Worm (Caenorhabditis elegans) whole organism, L2 larva: ENCODE results near the gene dnc-1.
"Not testable (repeated sequence)": the region's sequence is repeated elsewhere in the genome, so short reads cannot be mapped to it uniquely, and the experiment has no call there.

Source experiments
- C34F6.9 ChIP-seq: fragments of 150-350 bp; optimal IDR thresholded peaks from 2 replicates; lab custom pipeline; 2014; ENCODE audit warnings: missing biosample characterization, missing genetic modification characterization
- F13H6.1 ChIP-seq: sonication (generic microtip); optimal IDR thresholded peaks from 2 replicates; lab custom pipeline; 2016; ENCODE audit warnings: missing genetic modification characterization, missing compliant biosample characterization
- Y55F3AM.14 ChIP-seq: fragments of 200-800 bp; sonication (Bioruptor generic); optimal IDR thresholded peaks from 2 replicates; lab custom pipeline; 2018; ENCODE audit warnings: mild to moderate bottlenecking, missing genetic modification characterization, missing compliant biosample characterization
- alr-1 ChIP-seq: fragments of 150-350 bp; optimal IDR thresholded peaks from 2 replicates; lab custom pipeline; 2014; ENCODE audit warnings: missing biosample characterization, missing genetic modification characterization
- aly-2 ChIP-seq: fragments of 150-350 bp; optimal IDR thresholded peaks from 2 replicates; lab custom pipeline; 2014; ENCODE audit warnings: missing biosample characterization, missing genetic modification characterization
- ama-1 ChIP-seq: fragments of 150-350 bp; optimal IDR thresholded peaks from 2 replicates; lab custom pipeline; 2018; ENCODE audit warnings: inconsistent platforms
- ceh-16 ChIP-seq: fragments of 150-350 bp; optimal IDR thresholded peaks from 2 replicates; lab custom pipeline; 2014; ENCODE audit warnings: missing biosample characterization, missing genetic modification characterization
- ceh-82 ChIP-seq: fragments of 150-350 bp; optimal IDR thresholded peaks from 2 replicates; lab custom pipeline; 2014; ENCODE audit warnings: missing biosample characterization, missing genetic modification characterization
- crh-2 ChIP-seq: sonication (generic microtip); optimal IDR thresholded peaks from 2 replicates; lab custom pipeline; 2017; ENCODE audit warnings: missing biosample characterization, missing genetic modification characterization
- dmd-4 ChIP-seq: sonication (generic microtip); optimal IDR thresholded peaks from 2 replicates; lab custom pipeline; 2017; ENCODE audit warnings: missing biosample characterization, missing genetic modification characterization
- egl-27 ChIP-seq: sonication (generic microtip); optimal IDR thresholded peaks from 3 replicates; lab custom pipeline; 2017; ENCODE audit warnings: missing biosample characterization, missing genetic modification reagents, missing genetic modification characterization
- gmeb-1 ChIP-seq: fragments of 150-350 bp; optimal IDR thresholded peaks from 2 replicates; lab custom pipeline; 2014; ENCODE audit warnings: missing biosample characterization, missing genetic modification characterization
- lin-39 ChIP-seq: fragments of 150-350 bp; optimal IDR thresholded peaks from 2 replicates; lab custom pipeline; 2014; ENCODE audit warnings: missing biosample characterization, missing genetic modification reagents, missing genetic modification characterization
- mab-5 ChIP-seq: fragments of 150-350 bp; optimal IDR thresholded peaks from 2 replicates; lab custom pipeline; 2014; ENCODE audit warnings: missing biosample characterization, missing genetic modification characterization
- mbf-1 ChIP-seq: sonication (generic microtip); optimal IDR thresholded peaks from 2 replicates; lab custom pipeline; 2017; ENCODE audit warnings: missing biosample characterization, missing genetic modification characterization
- mdl-1 ChIP-seq, 2 experiments: fragments of 150-350 bp in 1 of 2; sonication (generic microtip) in 1 of 2; optimal IDR thresholded peaks; 2 replicates each; lab custom pipeline; 2017; ENCODE audit warnings: missing biosample characterization in 2 of 2, missing genetic modification characterization in 2 of 2
- nhr-10 ChIP-seq: sonication (generic microtip); optimal IDR thresholded peaks from 2 replicates; lab custom pipeline; 2017; ENCODE audit warnings: missing biosample characterization, missing genetic modification characterization
- nhr-11 ChIP-seq: fragments of 150-350 bp; optimal IDR thresholded peaks from 2 replicates; lab custom pipeline; 2014; ENCODE audit warnings: missing biosample characterization, missing genetic modification characterization
- nhr-12 ChIP-seq: fragments of 150-350 bp; optimal IDR thresholded peaks from 2 replicates; lab custom pipeline; 2014; ENCODE audit warnings: missing biosample characterization, missing genetic modification characterization
- nhr-129 ChIP-seq: fragments of 150-350 bp; optimal IDR thresholded peaks from 2 replicates; lab custom pipeline; 2014; ENCODE audit warnings: missing biosample characterization, missing genetic modification characterization
- nhr-21 ChIP-seq: fragments of 150-350 bp; optimal IDR thresholded peaks from 2 replicates; lab custom pipeline; 2014; ENCODE audit warnings: missing biosample characterization, missing genetic modification characterization
- nhr-23 ChIP-seq: fragments of 150-350 bp; optimal IDR thresholded peaks from 2 replicates; lab custom pipeline; 2014; ENCODE audit warnings: missing biosample characterization, missing genetic modification reagents, missing genetic modification characterization
- nhr-237 ChIP-seq: fragments of 150-350 bp; optimal IDR thresholded peaks from 2 replicates; lab custom pipeline; 2014; ENCODE audit warnings: missing biosample characterization, missing genetic modification characterization
- nhr-6 ChIP-seq: fragments of 150-350 bp; optimal IDR thresholded peaks from 2 replicates; lab custom pipeline; 2014; ENCODE audit warnings: missing biosample characterization, missing genetic modification characterization
- nhr-77 ChIP-seq: fragments of 150-350 bp; optimal IDR thresholded peaks from 2 replicates; lab custom pipeline; 2014; ENCODE audit warnings: missing biosample characterization, missing genetic modification characterization
- sem-4 ChIP-seq: fragments of 150-350 bp; optimal IDR thresholded peaks from 2 replicates; lab custom pipeline; 2014; ENCODE audit warnings: missing biosample characterization, missing genetic modification reagents, missing genetic modification characterization
- skn-1 ChIP-seq: sonication (generic microtip); optimal IDR thresholded peaks from 2 replicates; lab custom pipeline; 2017; ENCODE audit warnings: missing biosample characterization, missing genetic modification characterization
- sma-9 ChIP-seq, 2 experiments: fragments of 150-350 bp in 1 of 2; sonication (generic microtip) in 1 of 2; optimal IDR thresholded peaks; 2 replicates each; lab custom pipeline; 2014 to 2016; ENCODE audit warnings: missing genetic modification characterization in 2 of 2, mild to moderate bottlenecking in 1 of 2, missing biosample characterization in 1 of 2, missing compliant biosample characterization in 1 of 2, missing genetic modification reagents in 1 of 2, moderate library complexity in 1 of 2
- snpc-4 ChIP-seq: fragments of 150-350 bp; optimal IDR thresholded peaks from 2 replicates; lab custom pipeline; 2014; ENCODE audit warnings: missing biosample characterization, missing genetic modification characterization
- unc-39 ChIP-seq: fragments of 150-350 bp; optimal IDR thresholded peaks from 2 replicates; lab custom pipeline; 2014; ENCODE audit warnings: missing biosample characterization, missing genetic modification characterization
- unc-62 ChIP-seq: fragments of 150-350 bp; optimal IDR thresholded peaks from 2 replicates; lab custom pipeline; 2014; ENCODE audit warnings: missing biosample characterization, missing genetic modification reagents, missing genetic modification characterization
- zag-1 ChIP-seq: fragments of 150-350 bp; optimal IDR thresholded peaks from 2 replicates; lab custom pipeline; 2014; ENCODE audit warnings: missing biosample characterization, missing genetic modification characterization
- ztf-1 ChIP-seq: fragments of 200-800 bp; sonication (Bioruptor generic); conservative IDR thresholded peaks from 2 replicates; pipeline ENCODE4 v1.3.6; 2022; ENCODE audit warnings: missing genetic modification characterization, missing compliant biosample characterization
- ztf-4 ChIP-seq: fragments of 150-350 bp; optimal IDR thresholded peaks from 2 replicates; lab custom pipeline; 2014; ENCODE audit warnings: missing biosample characterization, missing genetic modification characterization

Gene dnc-1

DNA sequence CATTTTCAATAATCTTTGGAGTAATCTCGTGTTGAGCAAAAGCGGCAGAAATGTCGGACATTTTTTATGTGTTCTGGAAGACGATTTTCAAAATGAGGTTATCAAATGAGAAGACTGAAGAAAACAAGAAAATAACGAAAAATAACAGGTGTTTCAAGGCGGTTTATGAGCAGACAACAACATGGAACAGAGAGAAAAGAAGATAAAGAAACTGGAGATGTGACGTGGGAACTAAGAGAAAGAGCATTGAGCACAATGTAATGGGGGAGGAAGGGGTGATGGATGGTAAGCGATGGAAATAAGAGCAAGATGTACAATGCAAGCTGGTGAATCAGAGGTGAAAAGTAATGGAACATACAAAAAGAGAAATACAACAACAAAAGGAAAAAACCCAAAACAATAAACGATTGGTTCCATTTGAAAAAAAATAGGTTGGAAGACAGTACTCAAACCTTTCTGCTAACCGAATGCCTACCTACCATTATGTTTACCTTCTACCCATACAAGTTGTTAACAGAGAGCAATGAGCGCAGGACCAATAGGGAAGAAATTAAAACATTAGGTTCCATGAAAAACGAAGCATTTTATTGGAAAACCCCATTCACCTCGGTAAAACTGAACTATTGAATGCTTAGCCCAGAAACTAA lies 24.7 kb upstream of the dnc-1 start, which contains the start of gene Y69E1A.5:
Y69E1A.5 (minus strand) TSS at position 73 of the 647 bp plus-strand sequence.
- no peak for TF ChIP-seq nhr-10 (tag; lab: Kevin White, UChicago)
- peak; percentile 59 for TF ChIP-seq F13H6.1 (tag; lab: Kevin White, UChicago)
- TF ChIP-seq nhr-21 = no peak
- TF ChIP-seq sem-4 (tag; lab: Kevin White, UChicago) = no peak
- no peak for TF ChIP-seq nhr-12 (tag; lab: Kevin White, UChicago)
- TF ChIP-seq unc-39 (tag; lab: Kevin White, UChicago) = no peak
- no peak for TF ChIP-seq skn-1 (tag; lab: Kevin White, UChicago)
- peak; percentile 45 for TF ChIP-seq sma-9 (GFP tag; optimal IDR thresholded peaks at IDR 0.05; lab: Kevin White, UChicago)
- no peak for TF ChIP-seq sma-9 (tag; optimal IDR thresholded peaks at IDR 0.05; lab: Kevin White, UChicago)
- no peak for TF ChIP-seq nhr-129 (tag; lab: Kevin White, UChicago)
- no peak for TF ChIP-seq unc-62

DNA sequence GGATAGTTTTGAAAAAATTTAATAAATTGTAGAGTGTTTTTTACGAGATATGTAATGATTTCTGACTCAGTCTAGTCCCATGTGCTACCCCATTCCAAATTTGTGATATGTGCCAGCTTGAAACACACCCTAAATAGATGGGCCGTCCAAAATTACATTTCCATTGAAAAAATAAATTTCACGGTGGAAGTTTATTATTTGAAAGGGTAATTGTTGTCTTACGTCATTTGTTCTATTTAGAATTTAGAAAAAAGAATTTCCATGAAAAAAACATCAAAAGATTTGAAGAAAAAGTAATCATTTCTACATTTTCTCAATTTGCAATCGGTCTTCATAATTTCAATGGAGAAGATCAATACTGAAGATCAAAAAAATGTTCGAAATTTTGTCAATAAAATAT lies 22.0 kb upstream of the dnc-1 start, which contains the start of gene Y69E1A.4:
Y69E1A.4 (plus strand) TSS at position 301 of the 400 bp plus-strand sequence.
- not testable (repeated sequence) for TF ChIP-seq dmd-4, nhr-12, mab-5 (tag; lab: Kevin White, UChicago)

DNA sequence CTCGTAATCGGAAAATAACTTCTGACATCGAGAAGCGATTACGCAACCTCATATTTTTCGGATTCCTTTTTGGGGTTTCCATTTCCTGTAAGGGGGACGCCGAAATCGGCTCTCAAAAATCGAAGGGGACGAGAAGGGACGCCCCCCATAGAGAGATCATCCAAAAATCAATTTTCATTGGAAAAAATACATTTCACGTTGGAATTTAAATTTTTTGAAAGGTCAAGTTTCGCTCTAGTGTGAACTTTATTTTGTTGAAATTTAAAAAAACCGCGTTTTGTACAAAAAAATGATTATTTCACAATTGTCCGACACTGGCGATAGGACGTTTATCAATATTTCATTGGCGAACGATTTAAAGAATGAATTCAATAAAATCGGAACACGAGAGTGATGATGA lies 19.0 kb upstream of the dnc-1 start, which contains the start of gene Y69E1A.3:
Y69E1A.3 (plus strand) TSS at position 301 of the 400 bp plus-strand sequence.
- TF ChIP-seq Y55F3AM.14 (no peak), unc-62 (no peak), nhr-77 (tag; lab: Kevin White, UChicago) (no peak), mab-5 (tag; lab: Kevin White, UChicago) (no peak), ceh-82 (tag; lab: Kevin White, UChicago) (no peak), C34F6.9 (tag; lab: Kevin White, UChicago) (no peak), nhr-237 (no peak), skn-1 (tag; lab: Kevin White, UChicago) (no peak), snpc-4 (no peak), nhr-6 (tag; lab: Kevin White, UChicago) (no peak), ceh-16 (tag; lab: Kevin White, UChicago) (no peak), zag-1 (tag; lab: Kevin White, UChicago) (no peak), nhr-12 (tag; lab: Kevin White, UChicago) (no peak), ama-1 (lab: Kevin White, UChicago) (no peak)

DNA sequence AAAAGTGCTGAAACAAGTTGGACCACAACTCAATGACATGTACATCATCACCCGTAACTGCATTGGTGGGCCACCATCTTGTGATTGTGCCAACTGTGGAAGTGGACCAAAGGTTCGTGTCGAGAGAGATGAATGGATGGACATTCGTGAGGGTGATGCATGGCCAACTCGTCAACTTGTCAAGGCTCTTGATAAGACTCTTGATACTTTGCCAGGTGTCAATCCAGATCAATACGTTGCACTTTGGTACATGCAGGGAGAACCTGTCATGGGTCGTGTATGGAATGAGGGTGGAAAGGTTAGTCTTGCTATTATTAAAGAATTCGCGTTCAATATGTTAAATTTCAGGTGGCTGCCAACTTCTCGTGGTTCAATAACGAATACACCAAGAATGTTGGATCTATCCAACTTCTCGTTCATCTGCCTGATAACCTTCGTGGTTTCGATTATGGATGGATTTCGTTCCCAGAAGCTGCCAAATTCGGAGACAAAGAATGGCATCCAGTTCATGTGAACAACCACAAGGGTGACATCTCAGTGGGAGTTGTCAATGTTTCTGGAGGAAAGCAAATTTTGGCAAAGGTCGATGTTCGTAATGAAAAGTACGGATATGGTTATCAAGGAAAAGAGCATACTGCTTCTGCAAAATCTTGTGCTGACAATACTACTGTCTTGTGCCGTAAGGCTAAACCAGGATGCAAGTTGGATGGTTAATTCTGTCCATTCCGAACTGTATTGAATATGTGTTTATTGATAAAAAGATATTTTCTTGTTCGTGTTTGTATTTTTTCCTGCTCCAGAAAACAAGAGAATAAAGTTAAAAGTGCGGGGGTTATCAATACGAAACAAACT lies 17.6 kb upstream of the dnc-1 start:
- TF ChIP-seq nhr-11 (tag; lab: Kevin White, UChicago) = no peak
- TF ChIP-seq egl-27 (tag; lab: Kevin White, UChicago) = no peak
- TF ChIP-seq unc-62 = no peak
- no peak for TF ChIP-seq lin-39 (tag; lab: Kevin White, UChicago)
- TF ChIP-seq gmeb-1 (tag; lab: Kevin White, UChicago) = no peak
- TF ChIP-seq sma-9 (GFP tag; optimal IDR thresholded peaks at IDR 0.05; lab: Kevin White, UChicago) = no peak
- no peak for TF ChIP-seq sma-9 (tag; optimal IDR thresholded peaks at IDR 0.05; lab: Kevin White, UChicago)
- peak; percentile 72 for TF ChIP-seq nhr-23 (tag; lab: Kevin White, UChicago)

DNA sequence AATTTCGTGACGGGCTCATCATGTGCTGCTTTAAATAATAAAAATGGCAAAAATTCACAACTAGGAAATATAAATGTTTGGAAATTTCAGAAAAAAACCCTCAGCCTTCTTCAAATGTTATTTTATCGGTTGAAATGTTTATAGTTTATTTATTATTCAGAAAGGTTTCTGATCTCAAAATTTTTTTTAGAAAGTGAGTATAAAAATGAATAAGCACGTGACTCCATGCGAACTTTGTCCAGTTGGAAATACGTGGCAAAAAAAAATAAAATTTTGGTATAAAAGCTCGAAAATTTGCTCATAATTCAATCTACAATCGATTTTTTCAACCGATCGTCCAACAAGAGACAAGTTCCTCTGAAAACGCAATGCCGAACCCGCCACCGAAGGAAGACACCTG lies 16.5 kb upstream of the dnc-1 start, which contains the start of gene nsph-3.1:
nsph-3.1 (plus strand) TSS at position 301 of the 400 bp plus-strand sequence.
- no peak for TF ChIP-seq mbf-1 (tag; lab: Kevin White, UChicago)
- no peak for TF ChIP-seq unc-62
- no peak for TF ChIP-seq alr-1 (tag; lab: Kevin White, UChicago)
- TF ChIP-seq nhr-12 (tag; lab: Kevin White, UChicago) = no peak
- TF ChIP-seq mab-5 (tag; lab: Kevin White, UChicago) = no peak
- no peak for TF ChIP-seq ztf-4 (tag; lab: Kevin White, UChicago)
- TF ChIP-seq ztf-1 (GFP tag; lab: Robert Waterston, UW) = no peak
- TF ChIP-seq unc-39 (tag; lab: Kevin White, UChicago) = no peak
- no peak for TF ChIP-seq ceh-16 (tag; lab: Kevin White, UChicago)
- no peak for TF ChIP-seq aly-2 (tag; lab: Kevin White, UChicago)
- no peak for TF ChIP-seq mdl-1 (tag; optimal IDR thresholded peaks at IDR 0.05; lab: Kevin White, UChicago)
- no peak for TF ChIP-seq crh-2 (tag; lab: Kevin White, UChicago)
- no peak for TF ChIP-seq snpc-4
- TF ChIP-seq, all 48 proteins: peak for 0
